Worm (Caenorhabditis elegans) whole organism, L4/young adult: ENCODE data around the gene daf-9.

Experiments
- W03F9.2 ChIP-seq: fragments of 150-350 bp; optimal IDR thresholded peaks from 2 replicates; lab custom pipeline; 2014; ENCODE audit warnings: missing biosample characterization, missing genetic modification characterization
- dao-5 ChIP-seq: sonication (generic microtip); optimal IDR thresholded peaks from 2 replicates; lab custom pipeline; 2016; ENCODE audit warnings: missing genotype, missing genetic modification characterization, moderate library complexity, missing compliant biosample characterization
- him-1 ChIP-seq: sonication (generic microtip); optimal IDR thresholded peaks from 2 replicates; lab custom pipeline; 2016; ENCODE audit warnings: missing genotype, missing genetic modification reagents, missing genetic modification characterization, missing compliant biosample characterization

Gene daf-9

DNA sequence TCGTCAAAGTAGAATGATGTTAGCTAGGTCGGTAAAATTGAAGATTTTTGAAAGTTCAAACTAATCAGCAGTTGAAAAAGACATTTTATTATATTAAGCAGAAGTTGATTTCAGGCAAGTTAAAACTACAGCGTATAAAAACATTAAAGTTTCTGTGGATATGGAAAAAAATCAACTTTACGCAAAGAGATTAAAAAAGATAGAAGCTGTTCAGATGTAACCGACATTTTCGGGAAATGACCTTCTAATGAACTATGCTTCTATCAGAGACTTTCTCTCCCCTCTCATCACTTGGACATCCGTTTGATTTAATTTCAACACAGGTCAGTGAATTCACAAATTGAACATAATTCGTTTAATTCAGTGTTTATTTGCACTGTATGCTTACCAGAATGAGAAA is 16.4 kb upstream of the daf-9 start, which contains the start of gene T13C5.7:
Gene T13C5.7, plus strand, starts transcription at position 301 of the 400 bp plus-strand sequence.
- no peak for TF ChIP-seq him-1
- no peak for TF ChIP-seq W03F9.2 (tag; lab: Kevin White, UChicago)
- no peak for TF ChIP-seq dao-5 (tag; lab: Kevin White, UChicago)

ce11 chrX:6184709-6185108 is 12.0 kb upstream of the daf-9 start, which contains the start of gene T13C5.2:
T13C5.2 (plus strand) TSS chrX:6185009.
- TF ChIP-seq dao-5 (tag; lab: Kevin White, UChicago): no peak
- TF ChIP-seq W03F9.2 (tag; lab: Kevin White, UChicago): no peak
- TF ChIP-seq him-1: no peak

- no peak for TF ChIP-seq W03F9.2 (tag; lab: Kevin White, UChicago)
- TF ChIP-seq him-1: no peak
- TF ChIP-seq dao-5 (tag; lab: Kevin White, UChicago): no peak
These were observed 8.9 kb upstream of the daf-9 start, which contains the start of gene T13C5.10 for ce11 chrX:6187848-6188247. T13C5.10 (plus strand) TSS chrX:6188148.

DNA sequence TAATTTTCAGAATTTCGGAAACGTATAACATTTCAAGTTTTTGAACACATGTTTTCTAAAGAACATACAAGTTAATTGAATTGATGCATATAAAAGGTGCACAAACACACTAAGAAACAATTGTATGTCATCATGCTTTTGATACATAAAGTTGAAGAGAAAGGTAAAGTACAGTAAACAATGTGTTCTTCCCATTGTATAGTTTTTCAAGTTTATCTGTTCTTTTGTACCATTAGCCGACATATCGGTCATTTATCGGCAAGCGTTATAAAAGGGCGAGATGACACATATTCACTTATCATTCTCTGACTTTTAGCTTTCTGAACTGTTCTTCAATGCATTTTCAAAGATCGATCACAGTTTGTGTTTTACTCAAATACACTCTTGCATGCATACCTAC is 6.8 kb upstream of the daf-9 start, which contains the start of gene T13C5.9:
Gene T13C5.9, plus strand, starts transcription at position 301 of the 400 bp plus-strand sequence.
- TF ChIP-seq dao-5 (tag; lab: Kevin White, UChicago) (no peak), him-1 (no peak), W03F9.2 (tag; lab: Kevin White, UChicago) (no peak)

DNA sequence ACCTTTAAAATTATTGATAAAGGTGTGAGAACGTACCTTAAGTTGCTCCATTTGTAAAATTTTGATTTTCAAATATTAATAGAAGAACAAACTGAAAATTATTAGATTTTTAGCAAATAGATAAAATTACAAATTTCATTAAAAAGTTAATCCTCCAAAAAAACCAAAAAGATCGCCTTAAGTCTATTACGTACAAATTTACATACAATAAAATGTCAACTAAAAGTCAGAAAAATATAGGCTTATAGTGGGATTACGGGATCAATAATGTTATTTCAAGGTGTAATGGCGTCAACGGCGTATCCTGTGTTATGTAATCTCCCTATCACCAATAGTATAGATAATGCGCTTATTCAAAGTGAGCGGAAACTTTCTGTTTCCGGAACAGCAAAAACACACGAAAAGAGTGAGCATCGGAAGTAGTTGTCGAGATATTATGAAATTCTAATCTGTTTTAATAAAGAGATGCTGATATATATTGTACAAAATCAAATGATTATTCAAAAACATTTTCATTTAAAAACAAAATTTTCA is 2.5 kb upstream of the daf-9 start, which contains the start of gene ceh-54:
Gene ceh-54, minus strand, starts transcription at position 51 of the 534 bp plus-strand sequence.
- TF ChIP-seq dao-5 (tag; lab: Kevin White, UChicago) (no peak), him-1 (no peak), W03F9.2 (tag; lab: Kevin White, UChicago) (no peak)

DNA sequence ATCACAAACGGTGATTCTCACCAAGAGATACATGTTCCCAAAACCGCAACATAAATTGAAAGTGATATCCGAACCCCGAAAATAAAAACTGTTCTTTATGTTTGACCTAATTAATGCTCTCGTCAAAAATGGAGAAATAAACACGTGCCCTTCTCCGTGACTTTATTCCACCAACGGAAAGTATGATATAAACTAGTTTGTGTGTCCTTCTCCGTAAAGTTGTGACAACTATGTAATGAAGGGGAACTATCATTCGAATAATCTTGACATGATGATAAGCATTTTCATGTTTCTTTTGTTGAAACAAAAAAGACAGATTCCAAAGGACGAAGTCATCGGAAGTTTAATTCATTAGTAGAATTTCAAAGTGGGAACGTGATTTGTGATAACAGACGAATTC is 4.8 kb downstream of the daf-9 start:
- TF ChIP-seq him-1: no peak
- TF ChIP-seq W03F9.2 (tag; lab: Kevin White, UChicago): no peak
- TF ChIP-seq dao-5 (tag; lab: Kevin White, UChicago): no peak

DNA sequence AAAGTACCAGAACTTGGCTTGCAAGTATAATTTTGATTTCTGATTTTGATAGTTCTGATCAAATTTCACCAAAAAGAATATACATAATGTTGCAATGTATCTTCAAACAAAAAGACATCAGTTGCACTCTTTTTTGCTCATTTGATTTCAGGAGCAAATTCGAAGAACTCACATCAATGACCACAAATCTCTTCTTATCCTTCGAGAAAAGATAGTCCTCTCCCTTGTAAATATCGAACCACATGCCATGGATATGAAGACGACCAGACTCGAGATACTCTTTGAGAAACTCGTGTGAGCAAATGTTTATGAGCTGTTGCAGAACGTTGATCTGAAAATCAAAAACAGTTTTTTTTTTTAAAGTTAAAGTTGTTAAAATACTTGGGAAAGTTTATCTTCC is 6.1 kb downstream of the daf-9 start:
- TF ChIP-seq dao-5 (tag; lab: Kevin White, UChicago) (no peak), him-1 (no peak), W03F9.2 (tag; lab: Kevin White, UChicago) (no peak)

DNA sequence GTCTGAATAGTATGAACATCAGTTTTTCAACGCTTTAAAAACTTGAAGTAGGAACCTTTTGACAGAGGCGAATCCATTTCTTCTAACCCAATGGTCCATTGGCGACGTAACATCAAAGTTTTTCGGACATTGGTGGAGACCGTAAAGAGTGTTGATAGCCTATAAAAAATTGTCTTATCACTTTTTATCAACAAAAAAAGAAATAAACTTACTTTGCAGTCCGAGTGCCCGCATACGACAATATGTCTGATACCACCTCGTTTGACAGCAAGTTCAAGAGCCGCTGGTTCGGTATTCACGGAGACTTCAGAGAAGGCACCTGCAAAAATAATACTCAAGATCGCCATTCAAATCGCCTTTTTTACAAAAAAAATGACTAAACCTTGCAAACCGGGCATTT is 6.6 kb downstream of the daf-9 start:
- TF ChIP-seq W03F9.2 (tag; lab: Kevin White, UChicago) (no peak), him-1 (no peak), dao-5 (tag; lab: Kevin White, UChicago) (no peak)

ce11 chrX:6204696-6205232 is 8.0 kb downstream of the daf-9 start, which contains the start of gene bca-1:
bca-1 (minus strand) TSS chrX:6204746.
- TF ChIP-seq W03F9.2 (tag; lab: Kevin White, UChicago) (peak; percentile 25), dao-5 (tag; lab: Kevin White, UChicago) (no peak)

ce11 chrX:6205325-6205724 is 8.6 kb downstream of the daf-9 start:
- TF ChIP-seq dao-5 (tag; lab: Kevin White, UChicago) (no peak), W03F9.2 (tag; lab: Kevin White, UChicago) (no peak), him-1 (no peak)

DNA sequence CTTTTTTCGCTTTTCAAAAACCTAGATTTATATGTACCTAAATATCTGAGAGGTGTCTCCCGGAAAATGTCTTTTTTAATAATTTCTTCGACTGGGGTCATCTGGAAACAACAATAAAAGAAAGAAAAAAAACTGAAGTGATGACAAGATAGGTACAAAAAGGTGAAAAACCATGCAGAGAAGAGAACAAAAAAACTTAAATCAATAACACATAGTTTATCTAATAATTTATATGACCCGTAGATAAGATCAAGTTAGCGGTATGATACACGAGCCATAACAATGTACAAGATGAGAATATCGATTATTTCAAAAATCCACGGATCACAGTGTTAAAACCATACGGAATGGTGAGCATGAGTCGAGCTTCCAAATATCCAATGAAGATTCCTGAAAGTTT is 9.6 kb downstream of the daf-9 start, which contains the start of gene mtp-18:
Gene mtp-18, minus strand, starts transcription at position 101 of the 400 bp plus-strand sequence.
- TF ChIP-seq him-1 (no peak), W03F9.2 (tag; lab: Kevin White, UChicago) (no peak), dao-5 (tag; lab: Kevin White, UChicago) (no peak)

ce11 chrX:6207687-6208088 is 11.0 kb downstream of the daf-9 start, which contains the start of gene T13C5.6:
T13C5.6 (minus strand) TSS chrX:6207687.
- peak; percentile 57 for TF ChIP-seq W03F9.2 (tag; lab: Kevin White, UChicago)
- TF ChIP-seq him-1: peak; percentile 98
- TF ChIP-seq dao-5 (tag; lab: Kevin White, UChicago): peak; percentile 91

- TF ChIP-seq him-1: no peak
These were observed 11.7 kb downstream of the daf-9 start, which contains the start of gene C14F11.7 for ce11 chrX:6208463-6208862. C14F11.7 (minus strand) TSS chrX:6208563.

DNA sequence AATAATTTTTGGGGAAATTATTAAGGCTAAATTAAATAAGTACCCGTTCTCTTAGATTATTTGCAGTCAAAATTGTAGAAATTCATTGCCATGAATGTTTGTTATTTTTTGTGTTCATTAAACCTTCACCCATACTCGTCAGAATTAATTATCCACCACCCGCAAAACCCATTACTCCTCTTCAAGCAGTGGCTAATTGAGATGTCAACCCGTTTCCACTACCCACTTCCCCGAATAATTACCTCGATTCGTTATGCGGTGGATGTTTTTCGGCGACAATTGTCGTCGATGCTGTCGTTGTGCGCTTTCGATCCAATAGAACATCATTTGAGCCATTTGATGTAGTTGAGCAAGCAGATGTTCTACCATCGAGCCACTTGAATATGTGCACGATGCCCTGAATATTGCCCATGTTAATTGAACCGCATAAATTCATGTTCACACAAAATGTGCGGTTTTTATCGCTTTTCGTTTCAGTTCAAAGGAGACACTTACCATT is 14.6 kb downstream of the daf-9 start:
- TF ChIP-seq dao-5 (tag; lab: Kevin White, UChicago) (no peak), him-1 (no peak), W03F9.2 (tag; lab: Kevin White, UChicago) (no peak)
